Fruit fly (Drosophila melanogaster): ENCODE results near the gene skd.
A peak's percentile ranks its signal among the peaks of the same experiment; 100 is the strongest.

The skd gene

dm6 chr3L:21054188-21054893 is 27.1 kb upstream of the skd start:
- TF ChIP-seq noc (tag; optimal IDR thresholded peaks at IDR 0.05), result no peak

- TF ChIP-seq noc (tag; optimal IDR thresholded peaks at IDR 0.05), result no peak
Measured at dm6 chr3L:21053763-21054162, 26.5 kb upstream of the skd start.

- TF ChIP-seq noc (tag; optimal IDR thresholded peaks at IDR 0.05), result no peak
Measured at dm6 chr3L:21052191-21052951, 25.1 kb upstream of the skd start.

- TF ChIP-seq noc (tag; optimal IDR thresholded peaks at IDR 0.05), result no peak
Measured at dm6 chr3L:21050068-21050736, 23.0 kb upstream of the skd start.

- no peak for TF ChIP-seq noc (tag; optimal IDR thresholded peaks at IDR 0.05)
Measured at dm6 chr3L:21049417-21049914, 22.2 kb upstream of the skd start.

- TF ChIP-seq noc (tag; optimal IDR thresholded peaks at IDR 0.05), result no peak
Measured at dm6 chr3L:21047734-21048657, 20.8 kb upstream of the skd start.

dm6 chr3L:21047037-21047436 is 19.8 kb upstream of the skd start:
- TF ChIP-seq noc (tag; optimal IDR thresholded peaks at IDR 0.05), result no peak

dm6 chr3L:21046107-21046708 is 19.0 kb upstream of the skd start:
- no peak for TF ChIP-seq noc (tag; optimal IDR thresholded peaks at IDR 0.05)

dm6 chr3L:21044721-21045120 is 17.5 kb upstream of the skd start:
- TF ChIP-seq noc (tag; optimal IDR thresholded peaks at IDR 0.05), result no peak

- no peak for TF ChIP-seq noc (tag; optimal IDR thresholded peaks at IDR 0.05)
Measured at dm6 chr3L:21043894-21044682, 16.9 kb upstream of the skd start.

dm6 chr3L:21043435-21043834 is 16.2 kb upstream of the skd start:
- no peak for TF ChIP-seq noc (tag; optimal IDR thresholded peaks at IDR 0.05)

- peak; percentile 7 for TF ChIP-seq noc (tag; optimal IDR thresholded peaks at IDR 0.05)
Measured at dm6 chr3L:21041952-21042933, 15.0 kb upstream of the skd start.

- no peak for TF ChIP-seq noc (tag; optimal IDR thresholded peaks at IDR 0.05)
Measured at dm6 chr3L:21040831-21041230, 13.6 kb upstream of the skd start.

Measured in whole organism, larva.